Worm (Caenorhabditis elegans) whole organism, midembryonic: ENCODE results near the gene ttr-31.

Experiments used
- cog-1 ChIP-seq: sonication (generic microtip); optimal IDR thresholded peaks from 2 replicates; lab custom pipeline; 2016; ENCODE audit warnings: missing genetic modification characterization, missing compliant biosample characterization
- klf-2 ChIP-seq: fragments of 200-800 bp; sonication (Bioruptor generic); conservative IDR thresholded peaks from 2 replicates; pipeline ENCODE4 v1.3.6; 2022; ENCODE audit warnings: missing genetic modification reagents, missing genetic modification characterization, missing compliant biosample characterization
- med-1 ChIP-seq: sonication (generic microtip); optimal IDR thresholded peaks from 2 replicates; lab custom pipeline; 2017; ENCODE audit warnings: missing genetic modification characterization, mild to moderate bottlenecking, missing compliant biosample characterization, antibody characterized with exemption, missing genetic modification reagents; ENCODE audit not compliant: insufficient read depth
- ref-1 ChIP-seq: fragments of 200-800 bp; sonication (Bioruptor generic); conservative IDR thresholded peaks from 2 replicates; pipeline ENCODE4 v1.3.6; 2022; ENCODE audit warnings: missing genetic modification reagents, missing genetic modification characterization, missing compliant biosample characterization
- tab-1 ChIP-seq: fragments of 200-800 bp; sonication (Bioruptor generic); IDR thresholded peaks from 2 replicates; pipeline ENCODE4 v1.3.6; 2022; ENCODE audit warnings: missing genetic modification characterization, missing compliant biosample characterization
- ztf-23 ChIP-seq: fragments of 200-800 bp; sonication (Bioruptor generic); IDR thresholded peaks from 2 replicates; pipeline ENCODE4 v1.3.6; 2022; ENCODE audit warnings: missing genetic modification reagents, missing genetic modification characterization, missing compliant biosample characterization
- ztf-29 ChIP-seq: fragments of 200-800 bp; sonication (Bioruptor generic); IDR thresholded peaks from 2 replicates; pipeline ENCODE4 v1.3.6; 2022; ENCODE audit warnings: missing genetic modification reagents, missing genetic modification characterization, missing compliant biosample characterization

DNA sequence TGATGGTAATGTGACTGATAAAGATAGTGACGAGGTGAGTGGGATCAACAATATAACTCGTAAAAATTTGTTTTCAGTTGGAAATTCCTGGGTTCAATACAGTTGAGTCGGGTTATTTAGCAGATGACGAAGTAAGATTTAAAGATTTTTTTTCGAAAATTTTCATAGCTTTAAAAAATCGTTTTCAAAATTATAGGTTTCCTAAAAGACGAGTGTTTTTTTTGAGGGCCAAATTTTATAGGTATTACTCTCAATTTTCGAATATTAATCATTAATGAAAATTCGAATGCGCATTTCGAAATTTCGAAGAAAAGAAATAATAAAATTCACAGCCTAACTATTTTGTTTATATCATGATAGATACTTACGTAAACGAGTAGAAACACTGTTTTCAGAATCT lies 37.7 kb downstream of the ttr-31 start:
- TF ChIP-seq ztf-29 (GFP tag; lab: Robert Waterston, UW) (no peak), ztf-23 (no peak), klf-2 (GFP tag; lab: Robert Waterston, UW) (no peak), tab-1 (GFP tag; lab: Robert Waterston, UW) (no peak), med-1 (GFP tag; lab: Kevin White, UChicago) (no peak), cog-1 (tag; lab: Kevin White, UChicago) (no peak), ref-1 (GFP tag; lab: Robert Waterston, UW) (no peak)
